Worm (Caenorhabditis elegans) whole organism, young adult: Measurements from ENCODE around the gene col-123.

ENCODE experiments used
- B0336.3 ChIP-seq: fragments of 200-800 bp; sonication (Bioruptor generic); IDR thresholded peaks from 2 replicates; pipeline ENCODE4 v1.3.6; 2022; ENCODE audit warnings: missing genetic modification characterization, missing compliant biosample characterization
- D2030.7 ChIP-seq: fragments of 200-800 bp; sonication (Bioruptor generic); IDR thresholded peaks from 2 replicates; pipeline ENCODE4 v1.3.6; 2022; ENCODE audit warnings: missing genetic modification reagents, missing genetic modification characterization, missing compliant biosample characterization
- F33H1.4 ChIP-seq: fragments of 200-800 bp; sonication (Bioruptor generic); IDR thresholded peaks from 2 replicates; pipeline ENCODE4 v1.3.6; 2022; ENCODE audit warnings: missing genetic modification reagents, missing genetic modification characterization, missing compliant biosample characterization
- F37B4.10 ChIP-seq: fragments of 200-800 bp; sonication (Bioruptor generic); IDR thresholded peaks from 2 replicates; pipeline ENCODE4 v1.3.6; 2022; ENCODE audit warnings: missing genetic modification characterization, missing compliant biosample characterization
- F39B2.1 ChIP-seq: fragments of 200-800 bp; sonication (Bioruptor generic); IDR thresholded peaks from 2 replicates; pipeline ENCODE4 v1.3.6; 2022; ENCODE audit warnings: missing genetic modification reagents, missing genetic modification characterization, missing compliant biosample characterization
- F55B11.4 ChIP-seq: sonication (generic microtip); optimal IDR thresholded peaks from 2 replicates; lab custom pipeline; 2016; ENCODE audit warnings: missing compliant biosample characterization, missing genetic modification characterization, borderline replicate concordance; ENCODE audit not compliant: insufficient read depth
- F57C9.4 ChIP-seq: sonication (generic microtip); optimal IDR thresholded peaks from 2 replicates; lab custom pipeline; 2017; ENCODE audit warnings: mild to moderate bottlenecking, missing genetic modification characterization, missing compliant biosample characterization
- K12H6.12 ChIP-seq: fragments of 200-800 bp; sonication (Bioruptor generic); optimal IDR thresholded peaks from 2 replicates; lab custom pipeline; 2018; ENCODE audit warnings: mild to moderate bottlenecking, missing genetic modification characterization, missing compliant biosample characterization
- T07F8.4 ChIP-seq: sonication (generic microtip); optimal IDR thresholded peaks from 2 replicates; lab custom pipeline; 2016; ENCODE audit warnings: mild to moderate bottlenecking, missing genetic modification characterization, moderate library complexity, missing compliant biosample characterization
- Y53F4B.3 ChIP-seq: fragments of 200-800 bp; sonication (Bioruptor generic); IDR thresholded peaks from 2 replicates; pipeline ENCODE4 v1.3.6; 2022; ENCODE audit warnings: missing genetic modification reagents, missing genetic modification characterization, missing compliant biosample characterization
- Y53G8AR.9 ChIP-seq: fragments of 200-800 bp; sonication (Bioruptor generic); conservative IDR thresholded peaks from 2 replicates; pipeline ENCODE4 v1.3.6; 2022; ENCODE audit warnings: missing genetic modification reagents, missing genetic modification characterization, missing compliant biosample characterization
- Y67H2A.10 ChIP-seq: fragments of 200-800 bp; sonication (Bioruptor generic); conservative IDR thresholded peaks from 2 replicates; pipeline ENCODE4 v1.3.6; 2022; ENCODE audit warnings: missing genetic modification reagents, missing genetic modification characterization, missing compliant biosample characterization
- Y95B8A.8 ChIP-seq: fragments of 200-800 bp; sonication (Bioruptor generic); IDR thresholded peaks from 2 replicates; pipeline ENCODE4 v1.3.6; 2022; ENCODE audit warnings: missing genetic modification reagents, missing genetic modification characterization, missing compliant biosample characterization
- aptf-2 ChIP-seq: fragments of 200-800 bp; sonication (Bioruptor generic); conservative IDR thresholded peaks from 2 replicates; pipeline ENCODE4 v1.3.6; 2022; ENCODE audit warnings: missing genetic modification reagents, missing genetic modification characterization, missing compliant biosample characterization
- athp-1 ChIP-seq: sonication (generic microtip); optimal IDR thresholded peaks from 2 replicates; lab custom pipeline; 2017; ENCODE audit warnings: mild to moderate bottlenecking, missing genetic modification characterization, missing compliant biosample characterization
- attf-5 ChIP-seq: fragments of 200-800 bp; sonication (Bioruptor generic); optimal IDR thresholded peaks from 2 replicates; lab custom pipeline; 2018; ENCODE audit warnings: mild to moderate bottlenecking, missing genetic modification characterization, missing compliant biosample characterization
- attf-6 ChIP-seq: fragments of 200-800 bp; sonication (Bioruptor generic); IDR thresholded peaks from 2 replicates; pipeline ENCODE4 v1.3.6; 2022; ENCODE audit warnings: missing genetic modification reagents, missing genetic modification characterization, missing compliant biosample characterization
- ceh-100 ChIP-seq: fragments of 200-800 bp; sonication (Bioruptor generic); IDR thresholded peaks from 2 replicates; pipeline ENCODE4 v1.3.6; 2022; ENCODE audit warnings: missing genetic modification reagents, missing genetic modification characterization, missing compliant biosample characterization
- ceh-27 ChIP-seq: fragments of 200-800 bp; sonication (Bioruptor generic); optimal IDR thresholded peaks from 2 replicates; lab custom pipeline; 2018; ENCODE audit warnings: mild to moderate bottlenecking, missing genetic modification characterization, moderate library complexity, missing compliant biosample characterization
- ceh-40 ChIP-seq: fragments of 200-800 bp; sonication (Bioruptor generic); IDR thresholded peaks from 2 replicates; pipeline ENCODE4 v1.3.6; 2022; ENCODE audit warnings: missing genetic modification characterization, missing compliant biosample characterization
- ceh-91 ChIP-seq: fragments of 200-800 bp; sonication (Bioruptor generic); IDR thresholded peaks from 2 replicates; pipeline ENCODE4 v1.3.6; 2022; ENCODE audit warnings: missing genetic modification reagents, missing genetic modification characterization, missing compliant biosample characterization
- chd-7 ChIP-seq: sonication (generic microtip); optimal IDR thresholded peaks from 2 replicates; lab custom pipeline; 2016; ENCODE audit warnings: mild to moderate bottlenecking, missing genetic modification characterization, moderate library complexity, missing compliant biosample characterization
- dpl-1 ChIP-seq: fragments of 150-350 bp; optimal IDR thresholded peaks from 2 replicates; lab custom pipeline; 2014; ENCODE audit warnings: missing biosample characterization, missing genetic modification reagents, missing genetic modification characterization
- egl-18 ChIP-seq: fragments of 200-800 bp; sonication (Bioruptor generic); IDR thresholded peaks from 2 replicates; pipeline ENCODE4 v1.3.6; 2022; ENCODE audit warnings: missing genetic modification reagents, missing genetic modification characterization, missing compliant biosample characterization
- ekl-4 ChIP-seq: fragments of 200-800 bp; sonication (Bioruptor generic); IDR thresholded peaks from 2 replicates; pipeline ENCODE4 v1.3.6; 2022; ENCODE audit warnings: missing genetic modification reagents, missing genetic modification characterization, missing compliant biosample characterization
- lin-54 ChIP-seq: fragments of 200-800 bp; sonication (Bioruptor generic); optimal IDR thresholded peaks from 2 replicates; lab custom pipeline; 2018; ENCODE audit warnings: mild to moderate bottlenecking, missing genetic modification characterization, missing compliant biosample characterization
- lsl-1 ChIP-seq: fragments of 200-800 bp; sonication (Bioruptor generic); optimal IDR thresholded peaks from 2 replicates; lab custom pipeline; 2018; ENCODE audit warnings: mild to moderate bottlenecking, missing genetic modification characterization, moderate library complexity, missing compliant biosample characterization
- madf-3 ChIP-seq: fragments of 200-800 bp; sonication (Bioruptor generic); IDR thresholded peaks from 2 replicates; pipeline ENCODE4 v1.3.6; 2022; ENCODE audit warnings: missing genetic modification reagents, missing genetic modification characterization, missing compliant biosample characterization
- madf-6 ChIP-seq: fragments of 200-800 bp; sonication (Bioruptor generic); IDR thresholded peaks from 2 replicates; pipeline ENCODE4 v1.3.6; 2022; ENCODE audit warnings: missing genetic modification reagents, missing genetic modification characterization, missing compliant biosample characterization
- madf-8 ChIP-seq: fragments of 200-800 bp; sonication (Bioruptor generic); conservative IDR thresholded peaks from 2 replicates; pipeline ENCODE4 v1.3.6; 2022; ENCODE audit warnings: missing genetic modification reagents, missing genetic modification characterization, missing compliant biosample characterization
- mcd-1 ChIP-seq: fragments of 200-800 bp; sonication (Bioruptor generic); IDR thresholded peaks from 2 replicates; pipeline ENCODE4 v1.3.6; 2022; ENCODE audit warnings: missing genetic modification reagents, missing genetic modification characterization, missing compliant biosample characterization
- mel-28 ChIP-seq: sonication (generic microtip); optimal IDR thresholded peaks from 2 replicates; lab custom pipeline; 2016; ENCODE audit warnings: borderline replicate concordance, mild to moderate bottlenecking, missing genetic modification characterization, missing compliant biosample characterization
- nhr-80 ChIP-seq: sonication (generic microtip); optimal IDR thresholded peaks from 2 replicates; lab custom pipeline; 2016; ENCODE audit warnings: missing genetic modification characterization, missing compliant biosample characterization
- pbrm-1 ChIP-seq: fragments of 200-800 bp; sonication (Bioruptor generic); IDR thresholded peaks from 2 replicates; pipeline ENCODE4 v1.3.6; 2022; ENCODE audit warnings: missing genetic modification reagents, missing genetic modification characterization, missing compliant biosample characterization
- pha-4 ChIP-seq: fragments of 150-350 bp; sonication (generic microtip); optimal IDR thresholded peaks from 2 replicates; lab custom pipeline; 2014; ENCODE audit warnings: missing biosample characterization, missing genetic modification reagents, missing genetic modification characterization
- rec-8 ChIP-seq, 2 experiments: sonication (generic microtip); optimal IDR thresholded peaks; 2 replicates each; lab custom pipeline; 2016; ENCODE audit warnings: mild to moderate bottlenecking in 2 of 2, missing genetic modification characterization in 2 of 2, missing genetic modification reagents in 2 of 2, missing genotype in 2 of 2, missing biosample characterization in 1 of 2, missing compliant biosample characterization in 1 of 2, moderate library complexity in 1 of 2
- repo-1 ChIP-seq: sonication (generic microtip); optimal IDR thresholded peaks from 2 replicates; lab custom pipeline; 2017; ENCODE audit warnings: mild to moderate bottlenecking, missing genetic modification characterization, missing compliant biosample characterization
- snpc-3.4 ChIP-seq: sonication (generic microtip); optimal IDR thresholded peaks from 2 replicates; lab custom pipeline; 2017; ENCODE audit warnings: missing genetic modification characterization, mild to moderate bottlenecking, missing compliant biosample characterization, antibody characterized with exemption, moderate library complexity, missing genotype, missing genetic modification reagents
- snpc-4 ChIP-seq, 5 experiments: fragments of 150-350 bp in 1 of 5; sonication (generic microtip) in 4 of 5; optimal IDR thresholded peaks; 2 replicates each; lab custom pipeline; 2014 to 2018; ENCODE audit warnings: missing genetic modification characterization in 5 of 5, missing biosample characterization in 3 of 5, antibody characterized with exemption in 2 of 5, mild to moderate bottlenecking in 2 of 5, missing compliant biosample characterization in 2 of 5, missing genotype in 2 of 5, moderate library complexity in 2 of 5, missing genetic modification reagents in 1 of 5
- xnd-1 ChIP-seq: sonication (generic microtip); optimal IDR thresholded peaks from 2 replicates; lab custom pipeline; 2016; ENCODE audit warnings: missing genotype, missing genetic modification reagents, missing genetic modification characterization, missing compliant biosample characterization
- zfh-2 ChIP-seq: fragments of 200-800 bp; sonication (Bioruptor generic); conservative IDR thresholded peaks from 2 replicates; pipeline ENCODE4 v1.3.6; 2022; ENCODE audit warnings: missing genetic modification reagents, missing genetic modification characterization, missing compliant biosample characterization
- ztf-22 ChIP-seq: fragments of 200-800 bp; sonication (Bioruptor generic); optimal IDR thresholded peaks from 2 replicates; lab custom pipeline; 2018; ENCODE audit warnings: mild to moderate bottlenecking, missing genetic modification characterization, moderate library complexity, missing compliant biosample characterization
- ztf-26 ChIP-seq: sonication (generic microtip); optimal IDR thresholded peaks from 2 replicates; lab custom pipeline; 2017; ENCODE audit warnings: missing genetic modification characterization, missing compliant biosample characterization

col-123 gene

ce11 chrIV:9822585-9822984, 864 bp downstream of the col-123 start:
- TF ChIP-seq ztf-22 (no peak), chd-7 (tag; lab: Kevin White, UChicago) (no peak), T07F8.4 (tag; lab: Kevin White, UChicago) (no peak), attf-5 (GFP tag; lab: Kevin White, UChicago) (no peak), pha-4 (tag; lab: Kevin White, UChicago) (no peak), ceh-40 (GFP tag; lab: Robert Waterston, UW) (no peak), Y53G8AR.9 (GFP tag; lab: Robert Waterston, UW) (no peak), F57C9.4 (tag; lab: Kevin White, UChicago) (no peak), zfh-2 (GFP tag; lab: Robert Waterston, UW) (peak; percentile 65), Y95B8A.8 (no peak), F39B2.1 (GFP tag; lab: Robert Waterston, UW) (no peak), mel-28 (tag; lab: Kevin White, UChicago) (no peak), F37B4.10 (0 out of 2 replicates have a peak, but pooled peaks have one; percentile 51), Y67H2A.10 (GFP tag; lab: Robert Waterston, UW) (no peak), ceh-27 (GFP tag; lab: Kevin White, UChicago) (no peak), egl-18 (no peak), repo-1 (no peak), madf-8 (GFP tag; lab: Robert Waterston, UW) (0 out of 2 replicates have a peak, but pooled peaks have one; percentile 16), ztf-26 (tag; lab: Kevin White, UChicago) (no peak)

ce11 chrIV:9824480-9824879, 2.8 kb downstream of the col-123 start, which contains the start of gene catp-6:
TSS of gene catp-6 (minus strand) at chrIV:9824580.
- TF ChIP-seq Y53F4B.3 (GFP tag; lab: Robert Waterston, UW), result no peak
- no peak for TF ChIP-seq athp-1
- TF ChIP-seq, all 124 proteins: peak for 0

- TF ChIP-seq Y95B8A.8 (0 out of 2 replicates have a peak, but pooled peaks have one; percentile 74), rec-8 (tag; optimal IDR thresholded peaks at IDR 0.05; lab: Kevin White, UChicago) (no peak), lin-54 (peak; percentile 62), mcd-1 (GFP tag; lab: Robert Waterston, UW) (peak; percentile 91), K12H6.12 (tag; lab: Kevin White, UChicago) (no peak), D2030.7 (peak; percentile 85), F55B11.4 (no peak), pbrm-1 (GFP tag; lab: Robert Waterston, UW) (peak; percentile 53; the same call in 1 of the 2 replicates), snpc-4 (GFP tag; optimal IDR thresholded peaks at IDR 0.05; lab: Kevin White, UChicago) (peak; percentile 64), snpc-4 (tag; optimal IDR thresholded peaks at IDR 0.05; lab: Kevin White, UChicago) (peak in 3 of 4 experiments; percentile 9 to 71 (median 69)), xnd-1 (peak; percentile 93), nhr-80 (tag; lab: Kevin White, UChicago) (peak; percentile 69), F33H1.4 (peak; percentile 96), ekl-4 (peak; percentile 43; the same call in 1 of the 2 replicates), madf-3 (GFP tag; lab: Robert Waterston, UW) (peak; percentile 64; the same call in 1 of the 2 replicates), dpl-1 (GFP tag; lab: Kevin White, UChicago) (peak; percentile 45), madf-6 (peak; percentile 96), B0336.3 (GFP tag; lab: Robert Waterston, UW) (0 out of 2 replicates have a peak, but pooled peaks have one; percentile 34), snpc-3.4 (tag; lab: Kevin White, UChicago) (peak; percentile 27), Y53F4B.3 (GFP tag; lab: Robert Waterston, UW) (no peak), Y67H2A.10 (GFP tag; lab: Robert Waterston, UW) (no peak), F39B2.1 (GFP tag; lab: Robert Waterston, UW) (no peak), madf-8 (GFP tag; lab: Robert Waterston, UW) (peak; percentile 90), aptf-2 (GFP tag; lab: Robert Waterston, UW) (no peak), ceh-100 (GFP tag; lab: Robert Waterston, UW) (peak; percentile 43), attf-5 (GFP tag; lab: Kevin White, UChicago) (peak; percentile 71), attf-6 (GFP tag; lab: Robert Waterston, UW) (0 out of 2 replicates have a peak, but pooled peaks have one; percentile 17), ceh-91 (GFP tag; lab: Robert Waterston, UW) (peak; percentile 77), lsl-1 (GFP tag; lab: Kevin White, UChicago) (peak; percentile 98)
Observed at ce11 chrIV:9825196-9825744, 3.5 kb downstream of the col-123 start, which contains the start of gene mtr-4. TSS of gene mtr-4 (plus strand) at chrIV:9825694.
